Fruit fly (Drosophila melanogaster): Measurements from ENCODE around the gene Rab9D.
"Not testable (repeated sequence)": the region's sequence is repeated elsewhere in the genome, so short reads cannot be mapped to it uniquely, and the experiment has no call there.

Gene Rab9D

DNA sequence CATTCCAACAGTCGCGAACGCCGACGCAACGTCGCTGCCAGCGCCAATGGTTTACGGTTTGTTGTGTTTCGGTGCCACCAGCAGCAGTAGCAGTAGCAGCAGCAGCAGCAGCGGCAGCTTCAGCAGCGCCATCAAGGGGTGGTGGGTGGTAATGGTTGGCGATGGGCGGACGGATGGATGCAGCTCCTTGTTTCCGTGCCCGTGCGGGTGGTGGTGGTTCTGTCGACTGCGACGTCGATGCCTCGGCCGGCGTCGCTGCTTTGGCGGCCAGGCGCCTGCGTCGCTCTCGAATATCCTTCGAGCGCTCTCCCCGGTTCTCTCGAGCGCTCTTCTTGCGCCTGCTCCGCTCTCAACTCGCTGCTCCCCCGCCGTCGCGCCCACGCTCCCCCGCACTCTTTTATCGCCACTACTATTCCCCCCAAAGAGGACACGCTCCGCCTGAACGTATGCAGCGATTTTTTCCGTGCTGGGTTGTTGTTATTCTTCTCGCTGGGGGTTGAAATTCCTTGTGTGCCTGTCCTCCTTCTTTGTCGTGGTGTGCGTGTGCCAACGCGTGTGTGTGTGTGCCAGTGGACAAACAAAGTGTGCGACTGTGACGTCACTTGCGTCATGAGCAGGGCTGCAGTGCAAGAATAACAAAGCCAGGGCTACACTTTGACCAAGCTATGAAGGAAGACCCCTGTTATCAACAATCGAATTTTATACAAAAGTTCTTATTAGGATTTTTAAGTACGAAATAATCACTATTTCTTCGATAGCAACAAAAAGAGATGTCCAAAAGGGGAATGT is 32.5 kb downstream of the Rab9D start:
- TF ChIP-seq dsf (GFP tag; optimal IDR thresholded peaks at IDR 0.05; ENCODE audit: borderline replicate concordance) (no peak), OdsH (GFP tag; optimal IDR thresholded peaks at IDR 0.05) (no peak), Mio (GFP tag; optimal IDR thresholded peaks at IDR 0.05) (no peak), br (GFP tag; optimal IDR thresholded peaks at IDR 0.05) (no peak), ey (GFP tag; optimal IDR thresholded peaks at IDR 0.05) (no peak), Dfd (GFP tag; optimal IDR thresholded peaks at IDR 0.05) (no peak), h (GFP tag; optimal IDR thresholded peaks at IDR 0.05) (no peak), Hr83 (GFP tag; optimal IDR thresholded peaks at IDR 0.05; ENCODE audit: poor library complexity, severe bottlenecking) (no peak), Abd-B (GFP tag; optimal IDR thresholded peaks at IDR 0.05) (no peak), Jra (GFP tag; optimal IDR thresholded peaks at IDR 0.05) (no peak), GATAd (GFP tag; optimal IDR thresholded peaks at IDR 0.05) (no peak), Myc (optimal IDR thresholded peaks at IDR 0.05) (no peak), Sp1 (GFP tag; optimal IDR thresholded peaks at IDR 0.05) (no peak), foxo (GFP tag; optimal IDR thresholded peaks at IDR 0.05) (no peak), lola (GFP tag; optimal IDR thresholded peaks at IDR 0.05) (no peak)

dm6 chrX:10623125-10623524 is 34.2 kb downstream of the Rab9D start, which contains the start of gene Rab9Db:
Gene Rab9Db, minus strand, starts transcription at chrX:10623225.
- TF ChIP-seq OdsH, Mio, ey (GFP tag; optimal IDR thresholded peaks at IDR 0.05): not testable (repeated sequence)

- TF ChIP-seq brk (GFP tag; optimal IDR thresholded peaks at IDR 0.05), result no peak
- no peak for TF ChIP-seq CrebA (GFP tag; optimal IDR thresholded peaks at IDR 0.05; ENCODE audit: borderline replicate concordance)
- no peak for TF ChIP-seq Vsx2 (GFP tag; optimal IDR thresholded peaks at IDR 0.05; ENCODE audit: partially characterized antibody)
- no peak for TF ChIP-seq pan (optimal IDR thresholded peaks at IDR 0.05)
- no peak for TF ChIP-seq br (GFP tag; optimal IDR thresholded peaks at IDR 0.05)
- no peak for TF ChIP-seq Myc (optimal IDR thresholded peaks at IDR 0.05)
- no peak for TF ChIP-seq Mio (GFP tag; optimal IDR thresholded peaks at IDR 0.05)
- no peak for TF ChIP-seq CG32264 (GFP tag; optimal IDR thresholded peaks at IDR 0.05)
- TF ChIP-seq lola (GFP tag; optimal IDR thresholded peaks at IDR 0.05), result no peak
- no peak for TF ChIP-seq dsf (GFP tag; optimal IDR thresholded peaks at IDR 0.05; ENCODE audit: borderline replicate concordance)
- TF ChIP-seq foxo (GFP tag; optimal IDR thresholded peaks at IDR 0.05), result no peak
- TF ChIP-seq Sp1 (GFP tag; optimal IDR thresholded peaks at IDR 0.05), result no peak
- no peak for TF ChIP-seq Rel (GFP tag; optimal IDR thresholded peaks at IDR 0.05)
- TF ChIP-seq Rel (tag; optimal IDR thresholded peaks at IDR 0.05), result no peak
- no peak for TF ChIP-seq dl (GFP tag; optimal IDR thresholded peaks at IDR 0.05; ENCODE audit: insufficient read depth in 1 of 2, partially characterized antibody in 2 of 2)
- TF ChIP-seq Hr78 (GFP tag; optimal IDR thresholded peaks at IDR 0.05), result no peak
- TF ChIP-seq sv (GFP tag; optimal IDR thresholded peaks at IDR 0.05), result no peak
- no peak for TF ChIP-seq Abd-B (GFP tag; optimal IDR thresholded peaks at IDR 0.05)
- TF ChIP-seq psq (GFP tag; optimal IDR thresholded peaks at IDR 0.05), result no peak
Observed at dm6 chrX:10627062-10627756, 38.3 kb downstream of the Rab9D start, which contains the start of the genes CG9806 and X11Lbeta. Gene CG9806, minus strand, starts transcription at chrX:10627112. Gene X11Lbeta, plus strand, starts transcription at chrX:10627737.

- no peak for TF ChIP-seq woc (GFP tag; optimal IDR thresholded peaks at IDR 0.05)
- TF ChIP-seq sv (GFP tag; optimal IDR thresholded peaks at IDR 0.05), result no peak
- TF ChIP-seq Myc (optimal IDR thresholded peaks at IDR 0.05), result no peak
- no peak for TF ChIP-seq dsf (GFP tag; optimal IDR thresholded peaks at IDR 0.05; ENCODE audit: borderline replicate concordance)
- TF ChIP-seq Sp1 (GFP tag; optimal IDR thresholded peaks at IDR 0.05), result peak; percentile 35
- TF ChIP-seq Vsx2 (GFP tag; optimal IDR thresholded peaks at IDR 0.05; ENCODE audit: partially characterized antibody), result no peak
- TF ChIP-seq HLH106 (tag; optimal IDR thresholded peaks at IDR 0.05), result peak; percentile 18
- peak; percentile 58 for TF ChIP-seq h (GFP tag; optimal IDR thresholded peaks at IDR 0.05)
- TF ChIP-seq CrebA (GFP tag; optimal IDR thresholded peaks at IDR 0.05; ENCODE audit: borderline replicate concordance), result no peak
- TF ChIP-seq Jra (GFP tag; optimal IDR thresholded peaks at IDR 0.05), result no peak
- no peak for TF ChIP-seq Dif (GFP tag; optimal IDR thresholded peaks at IDR 0.05; ENCODE audit: partially characterized antibody)
- TF ChIP-seq psq (GFP tag; optimal IDR thresholded peaks at IDR 0.05), result peak; percentile 36
- peak; percentile 61 for TF ChIP-seq fru (GFP tag; optimal IDR thresholded peaks at IDR 0.05)
- peak; percentile 38 for TF ChIP-seq OdsH (GFP tag; optimal IDR thresholded peaks at IDR 0.05)
- TF ChIP-seq GATAd (GFP tag; optimal IDR thresholded peaks at IDR 0.05), result no peak
- TF ChIP-seq foxo (GFP tag; optimal IDR thresholded peaks at IDR 0.05), result peak in 1 of 2 experiments; percentile 62
- TF ChIP-seq jim (GFP tag; optimal IDR thresholded peaks at IDR 0.05), result no peak
- TF ChIP-seq Dfd (GFP tag; optimal IDR thresholded peaks at IDR 0.05), result no peak
- TF ChIP-seq ey (GFP tag; optimal IDR thresholded peaks at IDR 0.05), result peak; percentile 45
- TF ChIP-seq dmrt93B (GFP tag; optimal IDR thresholded peaks at IDR 0.05), result peak; percentile 12
- TF ChIP-seq br (GFP tag; optimal IDR thresholded peaks at IDR 0.05), result peak; percentile 24
- TF ChIP-seq Mio (GFP tag; optimal IDR thresholded peaks at IDR 0.05), result no peak
- TF ChIP-seq Rel (GFP tag; optimal IDR thresholded peaks at IDR 0.05), result no peak
- no peak for TF ChIP-seq Rel (tag; optimal IDR thresholded peaks at IDR 0.05)
- peak; percentile 27 for TF ChIP-seq rgr (GFP tag; optimal IDR thresholded peaks at IDR 0.05)
- no peak for TF ChIP-seq pan (optimal IDR thresholded peaks at IDR 0.05)
- no peak for TF ChIP-seq usp (GFP tag; optimal IDR thresholded peaks at IDR 0.05)
Observed at dm6 chrX:10628874-10629273, 40.0 kb downstream of the Rab9D start.

Measured in whole organism, wandering third instar larva.